Worm (Caenorhabditis elegans): ENCODE measurements around the gene C48B4.13.

C48B4.13 gene

DNA sequence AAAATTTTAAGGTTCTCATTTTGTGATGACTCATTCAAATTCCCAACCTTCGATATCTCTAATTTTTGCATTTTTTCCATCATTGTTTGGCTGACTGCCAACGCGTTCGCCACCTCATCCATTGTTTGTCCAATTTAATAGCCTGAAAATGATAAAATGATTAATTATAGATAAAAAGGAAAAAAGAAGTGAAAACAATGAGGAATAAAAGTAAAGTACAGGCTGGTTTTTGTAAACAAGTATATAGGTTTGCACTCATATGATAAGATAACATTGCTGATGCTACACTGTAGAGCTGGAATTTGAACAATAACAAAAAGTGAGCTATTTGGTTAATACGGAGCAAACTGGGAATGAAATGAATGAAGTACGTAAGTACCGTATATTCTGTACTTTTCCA, 13.7 kb downstream of the C48B4.13 start, which contains the start of gene C48B4.3:
Gene C48B4.3, minus strand, starts transcription at position 149 of the 400 bp plus-strand sequence.
- TF ChIP-seq tra-4 (tag; optimal IDR thresholded peaks at IDR 0.05) (no peak), flt-1 (GFP tag; IDR thresholded peaks at IDR 0.05) (no peak), B0310.2 (tag; optimal IDR thresholded peaks at IDR 0.05) (no peak), tbx-37 (GFP tag; conservative IDR thresholded peaks at IDR 0.05) (no peak), ets-7 (tag; optimal IDR thresholded peaks at IDR 0.05) (no peak), tbx-11 (GFP tag; IDR thresholded peaks at IDR 0.05) (no peak), ceh-36 (tag; optimal IDR thresholded peaks at IDR 0.05) (no peak), ama-1 (optimal IDR thresholded peaks at IDR 0.05) (no peak), hmg-4 (GFP tag; optimal IDR thresholded peaks at IDR 0.05) (no peak), hmbx-1 (tag; optimal IDR thresholded peaks at IDR 0.05) (no peak), sea-1 (GFP tag; conservative IDR thresholded peaks at IDR 0.05) (no peak), scrt-1 (GFP tag; IDR thresholded peaks at IDR 0.05) (no peak), pes-1 (GFP tag; IDR thresholded peaks at IDR 0.05) (no peak), aly-1 (tag; optimal IDR thresholded peaks at IDR 0.05) (no peak), hnd-1 (tag; optimal IDR thresholded peaks at IDR 0.05) (no peak)

DNA sequence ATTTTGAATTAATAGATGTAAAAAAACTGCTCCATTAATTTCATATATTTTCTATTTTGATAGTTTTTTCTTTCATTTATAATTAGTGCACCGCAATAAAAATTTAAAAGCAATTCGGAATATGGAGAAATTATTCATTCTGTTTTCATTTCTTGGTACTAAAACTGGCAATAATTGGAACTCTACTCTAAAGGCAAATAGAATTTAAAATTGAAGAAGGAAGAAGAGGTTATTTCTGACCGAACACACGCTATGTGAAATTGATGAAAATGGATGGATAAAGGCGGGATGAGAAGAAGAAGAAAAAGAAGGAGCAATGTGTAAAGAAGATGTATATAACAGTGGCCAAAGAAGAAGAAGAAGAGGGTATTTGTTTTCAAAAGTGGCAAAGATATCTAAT, 14.7 kb downstream of the C48B4.13 start:
- TF ChIP-seq hnd-1 (tag; optimal IDR thresholded peaks at IDR 0.05): no peak
- no peak for TF ChIP-seq tbx-37 (GFP tag; conservative IDR thresholded peaks at IDR 0.05)
- no peak for TF ChIP-seq scrt-1 (GFP tag; IDR thresholded peaks at IDR 0.05)
- no peak for TF ChIP-seq tbx-11 (GFP tag; IDR thresholded peaks at IDR 0.05)
- TF ChIP-seq F13C5.2 (tag; optimal IDR thresholded peaks at IDR 0.05): no peak
- TF ChIP-seq B0310.2 (tag; optimal IDR thresholded peaks at IDR 0.05): no peak
- TF ChIP-seq tra-4 (tag; optimal IDR thresholded peaks at IDR 0.05): no peak

DNA sequence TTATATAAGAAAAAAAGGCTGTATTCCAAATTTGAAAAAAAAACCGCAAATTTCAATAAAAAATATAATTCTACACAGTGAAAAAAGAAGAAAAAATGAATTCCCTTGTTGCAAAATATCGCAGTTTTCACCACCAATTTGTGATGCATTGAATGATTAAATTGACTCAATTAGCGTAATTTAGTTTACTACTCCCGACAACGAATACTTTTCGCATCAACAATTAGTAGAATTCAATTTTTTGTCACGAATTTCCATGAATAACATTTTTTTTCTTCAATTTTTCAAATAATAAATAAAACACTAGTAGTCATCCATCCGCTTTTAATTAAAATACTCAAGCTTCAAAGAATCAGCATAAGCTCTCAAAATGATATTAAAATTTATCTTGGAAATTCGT, 16.8 kb downstream of the C48B4.13 start:
- TF ChIP-seq hmg-4 (GFP tag; optimal IDR thresholded peaks at IDR 0.05): no peak
- no peak for TF ChIP-seq sea-1 (GFP tag; conservative IDR thresholded peaks at IDR 0.05)
- TF ChIP-seq pes-1 (GFP tag; IDR thresholded peaks at IDR 0.05): no peak
- TF ChIP-seq tra-4 (tag; optimal IDR thresholded peaks at IDR 0.05): no peak
- TF ChIP-seq flt-1 (GFP tag; IDR thresholded peaks at IDR 0.05): no peak
- TF ChIP-seq aly-1 (tag; optimal IDR thresholded peaks at IDR 0.05): no peak
- TF ChIP-seq ceh-36 (tag; optimal IDR thresholded peaks at IDR 0.05): no peak
- no peak for TF ChIP-seq F13C5.2 (tag; optimal IDR thresholded peaks at IDR 0.05)
- no peak for TF ChIP-seq tbx-37 (GFP tag; conservative IDR thresholded peaks at IDR 0.05)
- TF ChIP-seq scrt-1 (GFP tag; IDR thresholded peaks at IDR 0.05): no peak
- TF ChIP-seq ceh-13 (GFP tag; optimal IDR thresholded peaks at IDR 0.05): no peak
- no peak for TF ChIP-seq ets-7 (tag; optimal IDR thresholded peaks at IDR 0.05)
- no peak for TF ChIP-seq ama-1 (optimal IDR thresholded peaks at IDR 0.05)
- no peak for TF ChIP-seq B0310.2 (tag; optimal IDR thresholded peaks at IDR 0.05)

DNA sequence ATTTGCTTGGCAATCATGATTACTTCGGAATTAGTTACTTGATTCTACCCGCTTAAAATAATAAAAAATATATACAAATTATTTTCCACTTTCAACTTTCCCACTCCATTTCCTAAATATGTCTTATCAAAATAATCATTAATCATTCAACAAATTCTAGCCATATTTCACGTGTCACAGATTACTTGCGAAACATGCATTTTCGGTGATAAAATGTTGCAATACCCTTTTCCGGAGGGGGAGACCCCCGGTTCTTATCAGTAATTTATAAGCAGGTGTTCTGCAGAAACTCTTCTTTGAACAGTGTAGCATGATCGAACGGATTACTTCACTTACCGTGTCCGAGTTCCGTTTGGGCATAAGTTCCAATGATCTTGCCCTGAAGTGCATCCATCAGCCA, 21.7 kb downstream of the C48B4.13 start:
- no peak for TF ChIP-seq ceh-36 (tag; optimal IDR thresholded peaks at IDR 0.05)
- no peak for TF ChIP-seq sea-1 (GFP tag; conservative IDR thresholded peaks at IDR 0.05)
- TF ChIP-seq tbx-37 (GFP tag; conservative IDR thresholded peaks at IDR 0.05): no peak
- no peak for TF ChIP-seq hmg-4 (GFP tag; optimal IDR thresholded peaks at IDR 0.05)
- TF ChIP-seq ceh-13 (GFP tag; optimal IDR thresholded peaks at IDR 0.05): no peak
- TF ChIP-seq pes-1 (GFP tag; IDR thresholded peaks at IDR 0.05): no peak
- TF ChIP-seq hmbx-1 (tag; optimal IDR thresholded peaks at IDR 0.05): no peak
- no peak for TF ChIP-seq aly-1 (tag; optimal IDR thresholded peaks at IDR 0.05)

DNA sequence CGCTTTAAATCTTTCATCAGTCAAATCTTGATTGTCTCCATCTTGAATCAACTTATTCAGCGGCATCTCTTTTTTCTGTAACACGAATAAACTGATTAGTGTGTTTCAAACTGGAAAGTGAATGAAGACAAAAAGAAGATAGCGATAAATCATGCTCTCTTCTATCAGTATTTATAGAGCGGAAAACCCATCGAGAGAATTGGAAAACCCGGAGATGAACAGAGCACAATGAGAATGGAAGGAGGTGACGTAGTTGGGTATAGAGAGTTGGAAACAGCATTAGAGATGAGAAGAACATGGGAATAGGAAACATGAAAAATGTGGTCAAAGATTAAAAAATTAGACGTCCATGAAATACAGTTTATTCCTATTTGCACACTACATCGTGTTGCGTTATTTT, 23.6 kb downstream of the C48B4.13 start, which contains the start of gene acox-1.5:
Gene acox-1.5, minus strand, starts transcription at position 75 of the 400 bp plus-strand sequence.
- TF ChIP-seq ceh-36 (tag; optimal IDR thresholded peaks at IDR 0.05) (no peak), sea-1 (GFP tag; conservative IDR thresholded peaks at IDR 0.05) (no peak), ama-1 (optimal IDR thresholded peaks at IDR 0.05) (no peak), tbx-11 (GFP tag; IDR thresholded peaks at IDR 0.05) (no peak), tbx-37 (GFP tag; conservative IDR thresholded peaks at IDR 0.05) (no peak), hmbx-1 (tag; optimal IDR thresholded peaks at IDR 0.05) (no peak), tra-4 (tag; optimal IDR thresholded peaks at IDR 0.05) (no peak), hmg-4 (GFP tag; optimal IDR thresholded peaks at IDR 0.05) (no peak), scrt-1 (GFP tag; IDR thresholded peaks at IDR 0.05) (no peak)

DNA sequence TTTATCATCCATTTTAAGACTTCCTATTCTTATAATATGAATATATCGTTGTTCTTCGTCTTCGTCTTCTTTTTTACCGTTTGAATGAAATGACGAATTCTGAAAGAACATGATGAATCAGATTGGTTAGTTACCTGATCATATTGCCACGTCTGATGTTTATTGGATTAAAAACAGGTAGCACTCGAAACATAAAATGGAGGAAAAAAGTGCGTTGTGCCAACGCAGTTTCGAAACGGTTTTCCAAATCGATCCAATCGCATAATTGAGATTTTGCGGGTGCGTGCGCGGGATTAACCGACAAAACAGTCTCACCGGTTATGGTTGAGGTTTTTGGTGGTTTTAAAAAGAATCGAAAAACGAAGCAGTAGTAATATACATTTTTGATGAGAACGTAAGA, 27.0 kb downstream of the C48B4.13 start, which contains the start of gene rom-2:
Gene rom-2, minus strand, starts transcription at position 101 of the 400 bp plus-strand sequence.
- TF ChIP-seq ama-1 (optimal IDR thresholded peaks at IDR 0.05) (no peak), hmbx-1 (tag; optimal IDR thresholded peaks at IDR 0.05) (no peak), aly-1 (tag; optimal IDR thresholded peaks at IDR 0.05) (no peak), F13C5.2 (tag; optimal IDR thresholded peaks at IDR 0.05) (no peak)

DNA sequence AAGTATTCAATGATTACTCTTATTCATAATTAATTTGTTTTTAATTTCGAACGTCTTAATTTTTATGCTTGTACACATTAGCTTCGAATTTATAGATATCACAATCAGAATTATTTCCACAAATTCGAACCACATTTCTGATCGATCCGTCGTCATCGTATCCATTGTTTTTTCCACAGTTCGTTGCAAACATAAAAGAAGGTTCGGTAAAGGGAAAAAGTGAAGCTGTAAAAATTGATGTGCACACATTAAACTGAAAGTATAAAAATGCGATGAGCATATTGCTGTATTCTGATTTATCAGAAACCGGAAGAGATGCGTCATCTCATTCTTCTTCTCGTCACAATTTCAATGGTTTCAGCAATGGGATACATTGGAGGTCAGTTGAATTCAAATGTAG, 28.5 kb downstream of the C48B4.13 start, which contains the start of gene C48B4.12:
Gene C48B4.12, plus strand, starts transcription at position 301 of the 400 bp plus-strand sequence.
- TF ChIP-seq tbx-37 (GFP tag; conservative IDR thresholded peaks at IDR 0.05) (no peak), tbx-11 (GFP tag; IDR thresholded peaks at IDR 0.05) (no peak)

DNA sequence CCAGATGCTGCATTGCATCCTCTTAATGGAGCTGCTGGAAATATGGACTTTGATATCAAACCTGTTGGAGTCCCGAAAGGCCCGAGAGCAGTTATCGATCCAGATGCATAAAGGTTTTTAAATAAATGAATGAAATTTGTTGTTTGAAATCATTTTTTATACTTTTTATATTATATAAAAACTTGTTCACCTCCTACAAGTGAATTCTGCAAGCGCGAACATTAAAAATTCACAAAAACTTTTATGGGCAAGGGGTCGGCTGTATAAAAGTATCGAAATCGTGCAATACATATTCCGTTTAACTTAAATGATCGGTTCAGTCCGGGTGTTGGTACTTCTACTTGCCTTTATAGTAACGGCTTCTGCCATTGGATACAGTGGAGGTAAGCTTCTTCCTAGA, 29.6 kb downstream of the C48B4.13 start, which contains the start of gene F58A4.1:
Gene F58A4.1, plus strand, starts transcription at position 301 of the 400 bp plus-strand sequence.
- no peak for TF ChIP-seq B0310.2 (tag; optimal IDR thresholded peaks at IDR 0.05)

DNA sequence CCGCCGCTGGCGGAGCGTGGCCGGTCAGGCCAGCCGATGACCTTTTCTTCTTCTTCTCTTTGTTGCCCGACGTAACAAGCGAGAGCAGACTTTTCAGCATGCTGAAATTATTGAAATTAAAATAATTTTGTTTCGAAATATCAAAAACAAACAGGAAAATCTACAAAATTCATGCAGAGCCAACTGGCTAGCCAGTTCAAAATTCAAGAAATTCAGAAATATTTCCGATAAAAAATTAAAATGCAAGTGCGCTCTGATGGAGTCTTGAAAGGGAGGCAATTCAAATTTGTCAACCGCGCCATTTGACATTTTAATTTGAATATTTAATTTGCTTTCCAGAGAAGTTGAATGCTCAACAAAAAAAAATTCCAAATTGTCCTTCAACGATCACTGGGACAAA, 32.1 kb downstream of the C48B4.13 start, which contains the start of gene F58A4.2:
Gene F58A4.2, minus strand, starts transcription at position 101 of the 400 bp plus-strand sequence.
- TF ChIP-seq B0310.2 (tag; optimal IDR thresholded peaks at IDR 0.05): no peak
- TF ChIP-seq hnd-1 (tag; optimal IDR thresholded peaks at IDR 0.05): no peak
- TF ChIP-seq flt-1 (GFP tag; IDR thresholded peaks at IDR 0.05): no peak
- no peak for TF ChIP-seq hmg-4 (GFP tag; optimal IDR thresholded peaks at IDR 0.05)
- no peak for TF ChIP-seq pes-1 (GFP tag; IDR thresholded peaks at IDR 0.05)
- TF ChIP-seq ama-1 (optimal IDR thresholded peaks at IDR 0.05): no peak
